Worm (Caenorhabditis elegans): ENCODE results near the gene C45G9.12.

ce11 chrIII:5036158-5036557, 35.3 kb downstream of the C45G9.12 start, which contains the start of gene C45G9.6:
- TF ChIP-seq him-1 (tag; optimal IDR thresholded peaks at IDR 0.05) (no peak), W03F9.2 (tag; optimal IDR thresholded peaks at IDR 0.05) (no peak)

Data from whole organism, L4/young adult.